Fruit fly (Drosophila melanogaster): ENCODE data around the gene hng3.

hng3 gene

DNA sequence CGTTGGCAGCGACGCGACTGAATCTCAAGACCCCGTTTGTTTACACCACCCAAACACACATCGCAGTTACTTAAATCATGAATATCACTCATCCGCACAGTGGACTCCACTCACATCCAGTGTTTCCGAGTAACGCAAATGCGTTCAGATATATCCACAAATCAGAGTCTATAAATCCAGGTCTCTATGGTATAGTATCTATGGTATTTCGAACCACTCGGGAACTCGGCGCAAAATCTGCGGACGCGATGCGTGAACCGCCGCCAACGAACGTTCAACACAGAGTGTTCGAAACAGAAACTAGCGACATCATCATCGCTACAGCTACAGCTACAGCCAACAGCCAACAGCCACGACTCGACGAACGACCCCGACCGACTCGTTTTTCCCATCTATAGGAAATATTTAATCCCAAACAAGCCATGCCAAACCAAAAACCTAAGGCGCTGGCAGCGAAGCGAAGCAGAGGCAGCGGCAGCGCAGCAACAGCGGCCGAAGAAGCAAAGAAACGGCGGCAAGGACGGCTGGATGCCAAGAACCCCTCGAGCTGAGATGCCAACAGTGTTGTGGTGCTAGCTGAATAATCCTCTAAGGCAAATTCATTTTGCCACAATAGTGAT is 56.4 kb downstream of the hng3 start, which contains the start of gene CG13894 (continued):
- TF ChIP-seq sisA (GFP tag; IDR thresholded peaks at IDR 0.05) (no peak), CG14710 (tag; optimal IDR thresholded peaks at IDR 0.05) (no peak), klu (GFP tag; IDR thresholded peaks at IDR 0.05) (no peak), E2f1 (GFP tag; IDR thresholded peaks at IDR 0.05) (no peak), CG9609 (GFP tag; optimal IDR thresholded peaks at IDR 0.05) (no peak), CG33557 (GFP tag; optimal IDR thresholded peaks at IDR 0.05) (no peak), CG17385 (GFP tag; optimal IDR thresholded peaks at IDR 0.05) (no peak), CG2678 (tag; optimal IDR thresholded peaks at IDR 0.05) (no peak), CG6813 (GFP tag; optimal IDR thresholded peaks at IDR 0.05) (no peak), twi (tag; optimal IDR thresholded peaks at IDR 0.05) (no peak), Hr51 (GFP tag; optimal IDR thresholded peaks at IDR 0.05) (no peak), CG13894 (tag; optimal IDR thresholded peaks at IDR 0.05) (peak; percentile 100), Gug (GFP tag; IDR thresholded peaks at IDR 0.05) (no peak), NFAT (GFP tag; IDR thresholded peaks at IDR 0.05) (no peak), CG34376 (GFP tag; optimal IDR thresholded peaks at IDR 0.05) (no peak), Dek (tag; optimal IDR thresholded peaks at IDR 0.05) (no peak), salm (tag; optimal IDR thresholded peaks at IDR 0.05) (no peak), CG1529 (GFP tag; optimal IDR thresholded peaks at IDR 0.05) (no peak), Hand (GFP tag; optimal IDR thresholded peaks at IDR 0.05) (no peak), CG14441 (GFP tag; IDR thresholded peaks at IDR 0.05) (no peak), Lim3 (GFP tag; IDR thresholded peaks at IDR 0.05) (no peak), CG17359 (tag; optimal IDR thresholded peaks at IDR 0.05) (peak; percentile 26), CG12104 (GFP tag; optimal IDR thresholded peaks at IDR 0.05) (no peak), CG3065 (GFP tag; optimal IDR thresholded peaks at IDR 0.05) (no peak), ssp (GFP tag; IDR thresholded peaks at IDR 0.05) (no peak), her (GFP tag; optimal IDR thresholded peaks at IDR 0.05) (no peak), CG18599 (GFP tag; optimal IDR thresholded peaks at IDR 0.05) (no peak), mirr (GFP tag; optimal IDR thresholded peaks at IDR 0.05) (no peak), CG4820 (GFP tag; optimal IDR thresholded peaks at IDR 0.05) (no peak), CG4424 (GFP tag; optimal IDR thresholded peaks at IDR 0.05) (no peak), al (GFP tag; IDR thresholded peaks at IDR 0.05) (no peak), Atf-2 (GFP tag; optimal IDR thresholded peaks at IDR 0.05) (no peak), pzg (GFP tag; optimal IDR thresholded peaks at IDR 0.05) (no peak), CG3847 (GFP tag; IDR thresholded peaks at IDR 0.05) (no peak), lilli (GFP tag; optimal IDR thresholded peaks at IDR 0.05) (no peak), cad (GFP tag; optimal IDR thresholded peaks at IDR 0.05) (no peak), ab (GFP tag; optimal IDR thresholded peaks at IDR 0.05) (no peak), Eip74EF (GFP tag; optimal IDR thresholded peaks at IDR 0.05) (no peak), CG5180 (GFP tag; optimal IDR thresholded peaks at IDR 0.05) (peak; percentile 91), CG10543 (GFP tag; optimal IDR thresholded peaks at IDR 0.05) (no peak), pum (GFP tag; optimal IDR thresholded peaks at IDR 0.05) (no peak), CG6765 (GFP tag; optimal IDR thresholded peaks at IDR 0.05) (no peak), HHEX (GFP tag; optimal IDR thresholded peaks at IDR 0.05) (no peak), dm (GFP tag; optimal IDR thresholded peaks at IDR 0.05) (no peak), CG11085 (GFP tag; IDR thresholded peaks at IDR 0.05) (no peak), CG15269 (tag; optimal IDR thresholded peaks at IDR 0.05) (no peak), Max (GFP tag; optimal IDR thresholded peaks at IDR 0.05) (no peak), CG32767 (GFP tag; IDR thresholded peaks at IDR 0.05) (no peak; the same call in 1 of the 2 replicates), bcd (GFP tag; optimal IDR thresholded peaks at IDR 0.05) (no peak), Trl (optimal IDR thresholded peaks at IDR 0.05) (no peak), Trl (GFP tag; optimal IDR thresholded peaks at IDR 0.05) (no peak)

Data from whole organism, embryonic.